Worm (Caenorhabditis elegans) whole organism, L3 larva: ENCODE measurements around the gene tkr-1.

Experiments
- ZK546.5 ChIP-seq: sonication (generic microtip); optimal IDR thresholded peaks from 2 replicates; lab custom pipeline; 2017; ENCODE audit warnings: missing biosample characterization, missing genetic modification characterization
- ama-1 ChIP-seq: fragments of 150-350 bp; optimal IDR thresholded peaks from 2 replicates; lab custom pipeline; 2018
- ceh-28 ChIP-seq: fragments of 150-350 bp; optimal IDR thresholded peaks from 2 replicates; lab custom pipeline; 2014; ENCODE audit warnings: missing biosample characterization, missing genetic modification reagents, missing genetic modification characterization
- ceh-9 ChIP-seq: sonication (generic microtip); optimal IDR thresholded peaks from 2 replicates; lab custom pipeline; 2018; ENCODE audit warnings: missing biosample characterization, missing genetic modification characterization
- daf-12 ChIP-seq: fragments of 150-350 bp; optimal IDR thresholded peaks from 2 replicates; lab custom pipeline; 2014; ENCODE audit warnings: missing biosample characterization, missing genetic modification reagents, missing genetic modification characterization
- egl-27 ChIP-seq: sonication (generic microtip); optimal IDR thresholded peaks from 4 replicates; lab custom pipeline; 2017; ENCODE audit warnings: missing biosample characterization, missing genetic modification reagents, missing genetic modification characterization
- elt-1 ChIP-seq: fragments of 150-350 bp; optimal IDR thresholded peaks from 2 replicates; lab custom pipeline; 2014; ENCODE audit warnings: missing biosample characterization, missing genetic modification characterization
- elt-2 ChIP-seq: sonication (generic microtip); optimal IDR thresholded peaks from 2 replicates; lab custom pipeline; 2016; ENCODE audit warnings: missing genetic modification reagents, mild to moderate bottlenecking, missing genetic modification characterization, missing compliant biosample characterization
- elt-3 ChIP-seq, 3 experiments: fragments of 150-350 bp in 1 of 3; sonication (generic microtip) in 2 of 3; optimal IDR thresholded peaks; 2 replicates in 2 of 3; 4 replicates in 1 of 3; lab custom pipeline; 2014 to 2017; ENCODE audit warnings: missing biosample characterization in 3 of 3, missing genetic modification characterization in 3 of 3
- eor-1 ChIP-seq, 2 experiments: fragments of 150-350 bp; optimal IDR thresholded peaks; 2 replicates each; lab custom pipeline; 2014 to 2018; ENCODE audit warnings: missing biosample characterization in 2 of 2, missing genetic modification characterization in 2 of 2
- fkh-10 ChIP-seq: sonication (generic microtip); optimal IDR thresholded peaks from 2 replicates; lab custom pipeline; 2017; ENCODE audit warnings: missing biosample characterization, missing genetic modification reagents, missing genetic modification characterization
- fkh-2 ChIP-seq: fragments of 150-350 bp; optimal IDR thresholded peaks from 2 replicates; lab custom pipeline; 2014; ENCODE audit warnings: missing biosample characterization, missing genetic modification reagents, missing genetic modification characterization
- fos-1 ChIP-seq: fragments of 150-350 bp; optimal IDR thresholded peaks from 2 replicates; lab custom pipeline; 2014; ENCODE audit warnings: missing biosample characterization, missing genetic modification characterization
- hmg-11 ChIP-seq: sonication (generic microtip); optimal IDR thresholded peaks from 2 replicates; lab custom pipeline; 2016; ENCODE audit warnings: missing genetic modification characterization, missing compliant biosample characterization
- jun-1 ChIP-seq: fragments of 150-350 bp; optimal IDR thresholded peaks from 2 replicates; lab custom pipeline; 2014; ENCODE audit warnings: missing biosample characterization, missing genetic modification reagents, missing genetic modification characterization
- lin-15B ChIP-seq: fragments of 150-350 bp; optimal IDR thresholded peaks from 2 replicates; lab custom pipeline; 2014; ENCODE audit warnings: missing biosample characterization, missing genetic modification characterization
- lin-39 ChIP-seq: fragments of 150-350 bp; optimal IDR thresholded peaks from 2 replicates; lab custom pipeline; 2018; ENCODE audit warnings: missing biosample characterization, missing genetic modification reagents, missing genetic modification characterization
- lsy-12 ChIP-seq: sonication (generic microtip); optimal IDR thresholded peaks from 2 replicates; lab custom pipeline; 2016; ENCODE audit warnings: mild to moderate bottlenecking, missing genetic modification characterization, missing compliant biosample characterization
- mdl-1 ChIP-seq: fragments of 150-350 bp; optimal IDR thresholded peaks from 2 replicates; lab custom pipeline; 2014; ENCODE audit warnings: missing biosample characterization, missing genetic modification characterization
- nfya-1 ChIP-seq: sonication (generic microtip); optimal IDR thresholded peaks from 2 replicates; lab custom pipeline; 2017; ENCODE audit warnings: missing genetic modification characterization, mild to moderate bottlenecking, missing compliant biosample characterization, antibody characterized with exemption, moderate library complexity; ENCODE audit not compliant: insufficient read depth
- nhr-12 ChIP-seq: fragments of 150-350 bp; optimal IDR thresholded peaks from 2 replicates; lab custom pipeline; 2014; ENCODE audit warnings: missing biosample characterization, missing genetic modification characterization
- nhr-23 ChIP-seq: fragments of 150-350 bp; optimal IDR thresholded peaks from 2 replicates; lab custom pipeline; 2014; ENCODE audit warnings: missing biosample characterization, missing genetic modification reagents, missing genetic modification characterization
- nhr-237 ChIP-seq: fragments of 150-350 bp; optimal IDR thresholded peaks from 2 replicates; lab custom pipeline; 2014; ENCODE audit warnings: missing biosample characterization, missing genetic modification characterization
- nhr-25 ChIP-seq: sonication (generic microtip); optimal IDR thresholded peaks from 2 replicates; lab custom pipeline; 2017; ENCODE audit warnings: missing biosample characterization, missing genetic modification characterization
- nhr-28 ChIP-seq: fragments of 150-350 bp; optimal IDR thresholded peaks from 2 replicates; lab custom pipeline; 2014; ENCODE audit warnings: missing biosample characterization, missing genetic modification characterization
- nhr-43 ChIP-seq: sonication (generic microtip); optimal IDR thresholded peaks from 2 replicates; lab custom pipeline; 2016; ENCODE audit warnings: mild to moderate bottlenecking, missing genetic modification characterization, missing compliant biosample characterization; ENCODE audit not compliant: poor library complexity, severe bottlenecking
- nhr-67 ChIP-seq: fragments of 150-350 bp; optimal IDR thresholded peaks from 2 replicates; lab custom pipeline; 2014; ENCODE audit warnings: missing biosample characterization, missing genetic modification characterization
- nhr-76 ChIP-seq: fragments of 150-350 bp; sonication (generic microtip); optimal IDR thresholded peaks from 5 replicates; lab custom pipeline; 2014; ENCODE audit warnings: missing biosample characterization, missing genetic modification characterization
- pha-4 ChIP-seq: fragments of 150-350 bp; optimal IDR thresholded peaks from 2 replicates; lab custom pipeline; 2014; ENCODE audit warnings: missing biosample characterization, missing genetic modification reagents, missing genetic modification characterization
- pqm-1 ChIP-seq: fragments of 150-350 bp; optimal IDR thresholded peaks from 2 replicates; lab custom pipeline; 2017; ENCODE audit warnings: missing biosample characterization, missing genetic modification characterization, inconsistent platforms
- skn-1 ChIP-seq: fragments of 150-350 bp; optimal IDR thresholded peaks from 2 replicates; lab custom pipeline; 2014; ENCODE audit warnings: missing biosample characterization, missing genetic modification characterization
- snpc-4 ChIP-seq: fragments of 150-350 bp; optimal IDR thresholded peaks from 2 replicates; lab custom pipeline; 2014; ENCODE audit warnings: missing biosample characterization, missing genetic modification characterization
- tbx-2 ChIP-seq: sonication (generic microtip); optimal IDR thresholded peaks from 2 replicates; lab custom pipeline; 2016; ENCODE audit warnings: mild to moderate bottlenecking, missing genetic modification characterization, missing compliant biosample characterization
- unc-62 ChIP-seq: fragments of 150-350 bp; sonication (generic microtip); optimal IDR thresholded peaks from 4 replicates; lab custom pipeline; 2014; ENCODE audit warnings: missing biosample characterization, missing genetic modification reagents, missing genetic modification characterization
- zag-1 ChIP-seq: fragments of 150-350 bp; optimal IDR thresholded peaks from 2 replicates; lab custom pipeline; 2014; ENCODE audit warnings: missing biosample characterization, missing genetic modification characterization
- ztf-11 ChIP-seq: fragments of 150-350 bp; optimal IDR thresholded peaks from 2 replicates; lab custom pipeline; 2014; ENCODE audit warnings: missing biosample characterization, missing genetic modification characterization

tkr-1 gene

ce11 chrIII:9373779-9374178 lies 9.8 kb upstream of the tkr-1 start:
- TF ChIP-seq ceh-9 (no peak), fkh-10 (GFP tag; lab: Kevin White, UChicago) (peak; percentile 80), unc-62 (no peak), nhr-237 (no peak), pha-4 (tag; lab: Kevin White, UChicago) (no peak), nhr-28 (tag; lab: Kevin White, UChicago) (no peak)

- TF ChIP-seq pqm-1 (tag; lab: Kevin White, UChicago) (no peak), ceh-28 (tag; lab: Kevin White, UChicago) (no peak), elt-3 (tag; optimal IDR thresholded peaks at IDR 0.05; lab: Kevin White, UChicago) (no peak), zag-1 (tag; lab: Kevin White, UChicago) (no peak), nfya-1 (no peak), ama-1 (lab: Kevin White, UChicago) (no peak), nhr-237 (no peak), snpc-4 (tag; lab: Kevin White, UChicago) (no peak), egl-27 (no peak), lin-39 (tag; lab: Kevin White, UChicago) (no peak), nhr-67 (tag; lab: Kevin White, UChicago) (no peak), fkh-10 (GFP tag; lab: Kevin White, UChicago) (no peak), fkh-2 (tag; lab: Kevin White, UChicago) (no peak), elt-1 (tag; lab: Kevin White, UChicago) (no peak), nhr-12 (no peak), hmg-11 (tag; lab: Kevin White, UChicago) (no peak)
- TF ChIP-seq, all 47 proteins: peak for 0
These were observed 6.9 kb upstream of the tkr-1 start for ce11 chrIII:9376701-9377100.

DNA sequence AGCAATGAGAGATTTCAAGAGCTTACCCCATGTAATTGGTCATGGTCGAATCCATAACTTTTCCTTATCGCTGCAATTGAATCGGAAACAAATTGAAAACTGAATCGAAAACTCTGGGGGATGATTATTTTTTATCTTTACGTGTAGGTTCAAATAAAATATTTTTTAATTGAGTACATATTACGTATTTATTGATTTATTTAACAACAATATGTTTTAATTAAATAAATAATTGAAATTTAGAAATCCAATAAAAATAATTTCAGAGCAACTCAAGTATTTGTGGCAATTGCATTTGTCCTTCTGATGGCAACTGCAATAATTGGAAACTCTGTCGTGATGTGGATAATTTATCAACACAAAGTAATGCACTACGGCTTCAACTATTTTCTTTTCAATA lies 1.9 kb downstream of the tkr-1 start, which contains the start of gene C38C10.3:
Gene C38C10.3, minus strand, starts transcription at position 101 of the 400 bp plus-strand sequence.
- TF ChIP-seq pqm-1 (tag; lab: Kevin White, UChicago) (no peak), eor-1 (tag; optimal IDR thresholded peaks at IDR 0.05; lab: Kevin White, UChicago) (no peak), nhr-76 (no peak), lsy-12 (no peak), ztf-11 (tag; lab: Kevin White, UChicago) (no peak), elt-2 (no peak), nhr-25 (no peak), skn-1 (tag; lab: Kevin White, UChicago) (no peak), daf-12 (no peak)

- TF ChIP-seq tbx-2 (tag; lab: Kevin White, UChicago) (no peak), fkh-10 (GFP tag; lab: Kevin White, UChicago) (peak; percentile 7)
These were observed 6.4 kb downstream of the tkr-1 start, which contains the start of gene slc-17.2 for ce11 chrIII:9390007-9390406. slc-17.2 (minus strand) TSS chrIII:9390107.

- TF ChIP-seq mdl-1 (tag; lab: Kevin White, UChicago), result peak; percentile 2
- TF ChIP-seq nfya-1, result peak; percentile 34
- TF ChIP-seq lin-39 (tag; lab: Kevin White, UChicago), result peak; percentile 9
- no peak for TF ChIP-seq nhr-43
- TF ChIP-seq unc-62, result no peak
- TF ChIP-seq nhr-237, result no peak
These were observed 7.3 kb downstream of the tkr-1 start for ce11 chrIII:9390924-9391323.

DNA sequence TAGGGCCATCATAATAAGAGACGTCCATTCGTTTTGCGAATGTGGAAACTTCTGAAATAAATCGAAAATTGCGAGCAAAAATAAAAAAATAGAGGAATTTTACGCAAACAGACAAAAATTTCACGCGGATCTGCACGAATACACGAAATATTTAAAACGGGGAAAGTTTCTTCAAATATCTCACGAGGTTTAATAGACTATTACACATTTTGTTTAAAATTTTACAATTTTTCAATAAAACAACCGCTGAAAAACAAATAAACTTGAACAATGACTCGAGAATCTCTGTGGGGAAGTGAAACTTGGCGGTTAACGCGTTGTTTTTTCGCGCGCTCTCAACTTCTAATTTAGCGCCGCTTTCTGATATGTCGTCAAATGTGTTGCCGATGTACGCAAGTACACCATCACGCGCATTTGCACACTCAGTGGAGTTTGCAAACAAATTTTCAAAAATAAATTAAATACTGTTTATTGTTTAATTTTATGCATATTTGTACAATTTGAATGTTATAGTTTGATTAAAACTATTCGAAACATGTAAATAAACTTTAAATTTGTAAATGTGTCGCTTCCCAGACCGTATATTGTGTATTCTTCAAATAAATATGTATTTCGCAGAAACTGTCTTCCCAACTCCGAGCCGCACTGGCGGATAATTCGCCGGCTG lies 9.7 kb downstream of the tkr-1 start, which contains the start of the genes gpr-2 and rgr-1:
Gene gpr-2, minus strand, starts transcription at position 51 of the 667 bp plus-strand sequence.
Gene rgr-1, plus strand, starts transcription at position 617 of the 667 bp plus-strand sequence.
- TF ChIP-seq hmg-11 (tag; lab: Kevin White, UChicago) (peak; percentile 36), nfya-1 (peak; percentile 53), elt-1 (tag; lab: Kevin White, UChicago) (no peak), nhr-67 (tag; lab: Kevin White, UChicago) (no peak), skn-1 (tag; lab: Kevin White, UChicago) (peak; percentile 29), pha-4 (tag; lab: Kevin White, UChicago) (peak; percentile 47), ama-1 (lab: Kevin White, UChicago) (no peak), egl-27 (no peak), snpc-4 (tag; lab: Kevin White, UChicago) (peak; percentile 35), lin-15B (peak; percentile 46), fos-1 (tag; lab: Kevin White, UChicago) (no peak), daf-12 (no peak), ceh-28 (tag; lab: Kevin White, UChicago) (no peak), jun-1 (no peak), eor-1 (tag; optimal IDR thresholded peaks at IDR 0.05; lab: Kevin White, UChicago) (no peak), ZK546.5 (tag; lab: Kevin White, UChicago) (no peak), ztf-11 (tag; lab: Kevin White, UChicago) (no peak), nhr-43 (no peak), unc-62 (no peak), nhr-12 (no peak), elt-3 (tag; optimal IDR thresholded peaks at IDR 0.05; lab: Kevin White, UChicago) (no peak), lsy-12 (no peak), nhr-23 (tag; lab: Kevin White, UChicago) (peak; percentile 38)
